Fruit fly (Drosophila melanogaster) whole organism, embryonic: ENCODE measurements around the gene Jhbp11.
A peak's percentile ranks its signal among the peaks of the same experiment; 100 is the strongest.

Source experiments
- Asciz ChIP-seq: fragments of 200-800 bp; sonication (Bioruptor generic); optimal IDR thresholded peaks from 2 replicates; lab custom pipeline; 2017; ENCODE audit warnings: missing biosample characterization, mild to moderate bottlenecking, missing genetic modification characterization, missing genetic modification reagents
- Atf3 ChIP-seq: fragments of 200-800 bp; sonication (Bioruptor generic); optimal IDR thresholded peaks from 3 replicates; lab custom pipeline; 2016; ENCODE audit warnings: missing biosample characterization, missing genetic modification characterization
- Atf6 ChIP-seq: fragments of 200-800 bp; sonication (Bioruptor generic); IDR thresholded peaks from 2 replicates; pipeline ENCODE4 v1.3.6; 2022; ENCODE audit warnings: missing biosample characterization, missing genetic modification characterization
- B-H1 ChIP-seq: fragments of 200-800 bp; sonication (Bioruptor generic); IDR thresholded peaks from 3 replicates; pipeline ENCODE4 v1.3.6; 2022; ENCODE audit warnings: missing biosample characterization, missing genetic modification characterization
- CG10267 ChIP-seq: fragments of 200-800 bp; sonication (Bioruptor generic); optimal IDR thresholded peaks from 2 replicates; lab custom pipeline; 2018; ENCODE audit warnings: missing biosample characterization, mild to moderate bottlenecking, missing genetic modification characterization, moderate library complexity
- CG10321 ChIP-seq: fragments of 200-800 bp; sonication (Bioruptor generic); IDR thresholded peaks from 2 replicates; pipeline ENCODE4 v1.3.6; 2022; ENCODE audit warnings: missing biosample characterization, missing genetic modification characterization
- CG11247 ChIP-seq: fragments of 200-800 bp; sonication (Bioruptor generic); IDR thresholded peaks from 2 replicates; pipeline ENCODE4 v1.3.6; 2022; ENCODE audit warnings: missing biosample characterization, missing genetic modification characterization
- CG12104 ChIP-seq: fragments of 200-800 bp; sonication (Bioruptor generic); optimal IDR thresholded peaks from 3 replicates; lab custom pipeline; 2016; ENCODE audit warnings: missing biosample characterization, missing genetic modification characterization
- CG12391 ChIP-seq: fragments of 200-800 bp; sonication (Bioruptor generic); optimal IDR thresholded peaks from 3 replicates; lab custom pipeline; 2018; ENCODE audit warnings: missing biosample characterization, mild to moderate bottlenecking, missing genetic modification characterization, moderate library complexity
- CG15601 ChIP-seq: fragments of 200-800 bp; sonication (Bioruptor generic); optimal IDR thresholded peaks from 3 replicates; lab custom pipeline; 2019; ENCODE audit warnings: missing biosample characterization, mild to moderate bottlenecking, missing genetic modification characterization, moderate library complexity
- CG18476 ChIP-seq: fragments of 200-800 bp; sonication (Bioruptor generic); optimal IDR thresholded peaks from 2 replicates; lab custom pipeline; 2016; ENCODE audit warnings: missing biosample characterization, mild to moderate bottlenecking, missing genetic modification characterization
- CG2120 ChIP-seq: fragments of 200-800 bp; sonication (Bioruptor generic); optimal IDR thresholded peaks from 3 replicates; lab custom pipeline; 2016; ENCODE audit warnings: missing biosample characterization, missing genetic modification characterization
- CG31365 ChIP-seq: fragments of 200-800 bp; sonication (Bioruptor generic); optimal IDR thresholded peaks from 2 replicates; lab custom pipeline; 2018; ENCODE audit warnings: missing biosample characterization, mild to moderate bottlenecking, missing genetic modification characterization
- CG34422 ChIP-seq: fragments of 200-800 bp; sonication (Bioruptor generic); IDR thresholded peaks from 3 replicates; pipeline ENCODE4 v1.3.6; 2022; ENCODE audit warnings: missing biosample characterization, missing genetic modification characterization
- CG5245 ChIP-seq: fragments of 200-800 bp; sonication (Bioruptor generic); optimal IDR thresholded peaks from 3 replicates; lab custom pipeline; 2016; ENCODE audit warnings: missing biosample characterization, missing genetic modification characterization
- CG6254 ChIP-seq: fragments of 200-800 bp; sonication (Bioruptor generic); optimal IDR thresholded peaks from 3 replicates; lab custom pipeline; 2017; ENCODE audit warnings: mild to moderate bottlenecking, missing biosample characterization, missing genetic modification reagents, missing genetic modification characterization
- CG7357 ChIP-seq: fragments of 200-800 bp; sonication (Bioruptor generic); IDR thresholded peaks from 3 replicates; pipeline ENCODE4 v1.3.6; 2022; ENCODE audit warnings: missing biosample characterization, missing genetic modification characterization
- CG7745 ChIP-seq: fragments of 200-800 bp; sonication (Bioruptor generic); optimal IDR thresholded peaks from 2 replicates; lab custom pipeline; 2018; ENCODE audit warnings: missing biosample characterization, mild to moderate bottlenecking, missing genetic modification characterization, moderate library complexity
- CG7839 ChIP-seq: fragments of 200-800 bp; sonication (Bioruptor generic); optimal IDR thresholded peaks from 3 replicates; lab custom pipeline; 2018; ENCODE audit warnings: missing biosample characterization, mild to moderate bottlenecking, missing genetic modification characterization, moderate library complexity
- CG8089 ChIP-seq: fragments of 200-800 bp; sonication (Bioruptor generic); optimal IDR thresholded peaks from 3 replicates; lab custom pipeline; 2016; ENCODE audit warnings: missing biosample characterization, missing genetic modification characterization
- CG9609 ChIP-seq: fragments of 200-800 bp; sonication (Bioruptor generic); optimal IDR thresholded peaks from 3 replicates; lab custom pipeline; 2016; ENCODE audit warnings: missing biosample characterization, missing genetic modification characterization
- CHES-1-like ChIP-seq: fragments of 200-800 bp; sonication (Bioruptor generic); optimal IDR thresholded peaks from 2 replicates; lab custom pipeline; 2016; ENCODE audit warnings: missing biosample characterization, missing genetic modification characterization
- Chrac-16 ChIP-seq: fragments of 200-800 bp; sonication (Bioruptor generic); optimal IDR thresholded peaks from 3 replicates; lab custom pipeline; 2016; ENCODE audit warnings: missing biosample characterization, missing genetic modification characterization
- Doc3 ChIP-seq: fragments of 200-800 bp; sonication (Bioruptor generic); IDR thresholded peaks from 3 replicates; pipeline ENCODE4 v1.3.6; 2022; ENCODE audit warnings: missing biosample characterization, missing genetic modification characterization; ENCODE audit not compliant: partially characterized antibody
- Eip74EF ChIP-seq, 2 experiments: fragments of 200-800 bp in 1 of 2; fragments of >200 bp in 1 of 2; sonication (Bioruptor generic) in 1 of 2; optimal IDR thresholded peaks; 2 replicates each; lab custom pipeline; 2017 to 2019; ENCODE audit warnings: missing biosample characterization in 2 of 2, missing genetic modification characterization in 2 of 2, mild to moderate bottlenecking in 1 of 2, moderate library complexity in 1 of 2
- Ets65A ChIP-seq: fragments of 200-800 bp; sonication (Bioruptor generic); peaks from one replicate; lab custom pipeline; 2016; ENCODE audit warnings: missing biosample characterization, missing genetic modification characterization
- Fer3 ChIP-seq: fragments of 200-800 bp; sonication (Bioruptor generic); optimal IDR thresholded peaks from 2 replicates; lab custom pipeline; 2018; ENCODE audit warnings: missing biosample characterization, mild to moderate bottlenecking, missing genetic modification characterization, moderate library complexity
- H2.0 ChIP-seq: fragments of 200-800 bp; sonication (Bioruptor generic); IDR thresholded peaks from 2 replicates; pipeline ENCODE4 v1.3.6; 2022; ENCODE audit warnings: missing biosample characterization, missing genetic modification characterization
- HHEX ChIP-seq: fragments of 200-800 bp; sonication (Bioruptor generic); optimal IDR thresholded peaks from 3 replicates; lab custom pipeline; 2017; ENCODE audit warnings: missing biosample characterization, mild to moderate bottlenecking, missing genetic modification characterization, missing genetic modification reagents
- Hsf ChIP-seq: fragments of 200-800 bp; sonication (Bioruptor generic); optimal IDR thresholded peaks from 3 replicates; lab custom pipeline; 2016; ENCODE audit warnings: missing biosample characterization, missing genetic modification characterization
- Jarid2 ChIP-seq: fragments of 200-800 bp; sonication (Bioruptor generic); optimal IDR thresholded peaks from 3 replicates; lab custom pipeline; 2017; ENCODE audit warnings: mild to moderate bottlenecking, missing biosample characterization, missing genetic modification reagents, missing genetic modification characterization
- Kr ChIP-seq: fragments of 200-800 bp; sonication (Bioruptor generic); optimal IDR thresholded peaks from 2 replicates; lab custom pipeline; 2017; ENCODE audit warnings: missing biosample characterization, mild to moderate bottlenecking, missing genetic modification characterization
- Mad ChIP-seq: fragments of 200-800 bp; sonication (Bioruptor generic); optimal IDR thresholded peaks from 2 replicates; lab custom pipeline; 2016; ENCODE audit warnings: missing biosample characterization, missing genetic modification characterization
- Med ChIP-seq: fragments of 200-800 bp; sonication (Bioruptor generic); peaks from one replicate; lab custom pipeline; 2016; ENCODE audit warnings: missing biosample characterization, missing genetic modification characterization, mild to moderate bottlenecking, inconsistent platforms, moderate library complexity
- NFAT ChIP-seq: fragments of 200-800 bp; sonication (Bioruptor generic); IDR thresholded peaks from 2 replicates; pipeline ENCODE4 v1.3.6; 2022; ENCODE audit warnings: missing biosample characterization, missing genetic modification characterization
- Oli ChIP-seq: fragments of 200-800 bp; sonication (Bioruptor generic); optimal IDR thresholded peaks from 2 replicates; lab custom pipeline; 2018; ENCODE audit warnings: missing biosample characterization, mild to moderate bottlenecking, missing genetic modification characterization, moderate library complexity
- Ptx1 ChIP-seq: fragments of 200-800 bp; sonication (Bioruptor generic); IDR thresholded peaks from 2 replicates; pipeline ENCODE4 v1.3.6; 2022; ENCODE audit warnings: missing biosample characterization, missing genetic modification characterization
- TFAM ChIP-seq: fragments of 200-800 bp; sonication (Bioruptor generic); optimal IDR thresholded peaks from 2 replicates; lab custom pipeline; 2017; ENCODE audit warnings: missing biosample characterization, missing genetic modification characterization, inconsistent platforms
- bowl ChIP-seq: fragments of 200-800 bp; sonication (Bioruptor generic); IDR thresholded peaks from 2 replicates; pipeline ENCODE4 v1.3.6; 2022; ENCODE audit warnings: missing biosample characterization, missing genetic modification characterization
- dpn ChIP-seq, 2 experiments: fragments of 200-800 bp; sonication (Bioruptor generic); optimal IDR thresholded peaks; 3 replicates each; lab custom pipeline; 2016; ENCODE audit warnings: missing biosample characterization in 2 of 2, missing genetic modification characterization in 2 of 2
- dysf ChIP-seq: fragments of 200-800 bp; sonication (Bioruptor generic); IDR thresholded peaks from 3 replicates; pipeline ENCODE4 v1.3.6; 2022; ENCODE audit warnings: missing biosample characterization, missing genetic modification characterization
- fd102C ChIP-seq: fragments of 200-800 bp; sonication (Bioruptor generic); optimal IDR thresholded peaks from 2 replicates; lab custom pipeline; 2018; ENCODE audit warnings: missing biosample characterization, mild to moderate bottlenecking, missing genetic modification characterization, moderate library complexity
- h ChIP-seq: fragments of >200 bp; optimal IDR thresholded peaks from 2 replicates; lab custom pipeline; 2017
- knrl ChIP-seq: fragments of 200-800 bp; sonication (Bioruptor generic); IDR thresholded peaks from 3 replicates; pipeline ENCODE4 v1.3.6; 2022; ENCODE audit warnings: missing biosample characterization, missing genetic modification characterization; ENCODE audit not compliant: partially characterized antibody
- lilli ChIP-seq: fragments of 200-800 bp; sonication (Bioruptor generic); optimal IDR thresholded peaks from 3 replicates; lab custom pipeline; 2016; ENCODE audit warnings: missing biosample characterization, missing genetic modification characterization
- luna ChIP-seq: fragments of 200-800 bp; sonication (Bioruptor generic); optimal IDR thresholded peaks from 2 replicates; lab custom pipeline; 2016; ENCODE audit warnings: missing biosample characterization, missing genetic modification characterization
- mirr ChIP-seq: fragments of 200-800 bp; sonication (Bioruptor generic); optimal IDR thresholded peaks from 3 replicates; lab custom pipeline; 2018; ENCODE audit warnings: missing biosample characterization, mild to moderate bottlenecking, missing genetic modification characterization
- pita ChIP-seq: fragments of 200-800 bp; sonication (Bioruptor generic); optimal IDR thresholded peaks from 2 replicates; lab custom pipeline; 2017; ENCODE audit warnings: missing biosample characterization, mild to moderate bottlenecking, missing genetic modification characterization
- ranshi ChIP-seq: fragments of 200-800 bp; sonication (Bioruptor generic); IDR thresholded peaks from 2 replicates; pipeline ENCODE4 v1.3.6; 2022; ENCODE audit warnings: missing biosample characterization, missing genetic modification characterization
- sima ChIP-seq: fragments of 200-800 bp; sonication (Bioruptor generic); optimal IDR thresholded peaks from 2 replicates; lab custom pipeline; 2016; ENCODE audit warnings: missing biosample characterization, missing genetic modification characterization
- wek ChIP-seq: fragments of 200-800 bp; sonication (Bioruptor generic); optimal IDR thresholded peaks from 3 replicates; lab custom pipeline; 2018; ENCODE audit warnings: missing biosample characterization, mild to moderate bottlenecking, missing genetic modification characterization, moderate library complexity

The Jhbp11 gene

dm6 chr3R:27070906-27071498, 30.0 kb upstream of the Jhbp11 start (continued):
- no peak for TF ChIP-seq fd102C (GFP tag; lab: Kevin White, UChicago)
- peak; percentile 31 for TF ChIP-seq HHEX
- TF ChIP-seq CHES-1-like (GFP tag; lab: Kevin White, UChicago), result no peak
- no peak for TF ChIP-seq mirr
- no peak for TF ChIP-seq luna (GFP tag; lab: Kevin White, UChicago)
- TF ChIP-seq h (lab: Kevin White, UChicago), result no peak
- no peak for TF ChIP-seq knrl (GFP tag; lab: Robert Waterston, UW)
- TF ChIP-seq CG7357 (GFP tag; lab: Robert Waterston, UW), result peak; percentile 49; the same call in 2 of the 3 replicates
- no peak for TF ChIP-seq CG10321
- no peak for TF ChIP-seq B-H1
- no peak for TF ChIP-seq CG18476 (GFP tag; lab: Kevin White, UChicago)
- no peak for TF ChIP-seq Jarid2 (GFP tag; lab: Kevin White, UChicago)
- TF ChIP-seq lilli, result peak; percentile 29
- TF ChIP-seq Fer3 (tag; lab: Kevin White, UChicago), result peak; percentile 1
- no peak for TF ChIP-seq Kr (GFP tag; lab: Kevin White, UChicago)
- no peak for TF ChIP-seq NFAT
- TF ChIP-seq Ptx1 (GFP tag; lab: Robert Waterston, UW), result no peak
- no peak for TF ChIP-seq CG9609
- TF ChIP-seq dysf, result peak; percentile 33; the same call in 2 of the 3 replicates
- no peak for TF ChIP-seq CG12391 (tag; lab: Kevin White, UChicago)
- no peak for TF ChIP-seq Atf3
- TF ChIP-seq CG7839, result no peak
- TF ChIP-seq CG6254 (GFP tag; lab: Kevin White, UChicago), result no peak
- peak; percentile 31 for TF ChIP-seq Oli (tag; lab: Kevin White, UChicago)
- no peak for TF ChIP-seq CG34422 (GFP tag; lab: Robert Waterston, UW)
- no peak for TF ChIP-seq Eip74EF (GFP tag; optimal IDR thresholded peaks at IDR 0.05; lab: Kevin White, UChicago)
- no peak for TF ChIP-seq Mad (GFP tag; lab: Kevin White, UChicago)
- TF ChIP-seq pita (GFP tag; lab: Kevin White, UChicago), result no peak
- no peak for TF ChIP-seq CG31365
- TF ChIP-seq CG15601 (tag; lab: Kevin White, UChicago), result no peak
- TF ChIP-seq TFAM, result no peak
- TF ChIP-seq CG7745 (tag; lab: Kevin White, UChicago), result no peak
- no peak for TF ChIP-seq Doc3 (GFP tag; lab: Robert Waterston, UW)
- TF ChIP-seq ranshi (GFP tag; lab: Robert Waterston, UW), result 0 out of 2 replicates have a peak, but pooled peaks have one; percentile 28
- TF ChIP-seq dpn (GFP tag; optimal IDR thresholded peaks at IDR 0.05; lab: Kevin White, UChicago), result peak in 1 of 2 experiments; percentile 19
- TF ChIP-seq wek (GFP tag; lab: Kevin White, UChicago), result no peak
- 0 out of 2 replicates have a peak, but pooled peaks have one; percentile 6 for TF ChIP-seq bowl (GFP tag; lab: Robert Waterston, UW)
- no peak for TF ChIP-seq Hsf (GFP tag; lab: Kevin White, UChicago)
- peak; percentile 86 for TF ChIP-seq Med (GFP tag; lab: Kevin White, UChicago)
- peak; percentile 7 for TF ChIP-seq CG2120 (GFP tag; lab: Kevin White, UChicago)
- TF ChIP-seq CG10267 (tag; lab: Kevin White, UChicago), result no peak
- TF ChIP-seq H2.0 (GFP tag; lab: Robert Waterston, UW), result peak; percentile 12; the same call in 1 of the 2 replicates
- no peak for TF ChIP-seq sima (GFP tag; lab: Kevin White, UChicago)
- no peak for TF ChIP-seq Asciz (GFP tag; lab: Kevin White, UChicago)
- TF ChIP-seq CG11247 (GFP tag; lab: Robert Waterston, UW), result no peak
- no peak for TF ChIP-seq Atf6 (GFP tag; lab: Robert Waterston, UW)
- TF ChIP-seq CG12104 (GFP tag; lab: Kevin White, UChicago), result no peak
- TF ChIP-seq Ets65A (GFP tag; lab: Kevin White, UChicago), result peak; percentile 74
- TF ChIP-seq Chrac-16 (GFP tag; lab: Kevin White, UChicago), result no peak
- no peak for TF ChIP-seq CG8089
- no peak for TF ChIP-seq CG5245 (GFP tag; lab: Kevin White, UChicago)
